Worm (Caenorhabditis elegans) whole organism, L4 larva: ENCODE measurements around the gene upb-1.

Source experiments
- D1046.2 ChIP-seq: fragments of 200-800 bp; sonication (Bioruptor generic); IDR thresholded peaks from 2 replicates; pipeline ENCODE4 v1.3.6; 2022; ENCODE audit warnings: missing genetic modification characterization, missing compliant biosample characterization
- F26F4.8 ChIP-seq: fragments of 200-800 bp; sonication (Bioruptor generic); conservative IDR thresholded peaks from 2 replicates; pipeline ENCODE4 v1.3.6; 2022; ENCODE audit warnings: missing genetic modification characterization, missing compliant biosample characterization
- F49E8.2 ChIP-seq: sonication (generic microtip); optimal IDR thresholded peaks from 2 replicates; lab custom pipeline; 2016; ENCODE audit warnings: missing compliant biosample characterization, mild to moderate bottlenecking, missing genetic modification characterization, borderline replicate concordance
- R02D3.7 ChIP-seq: fragments of 150-350 bp; sonication (generic microtip); optimal IDR thresholded peaks from 3 replicates; lab custom pipeline; 2014; ENCODE audit warnings: missing biosample characterization, missing genetic modification characterization
- T20F7.1 ChIP-seq: fragments of 200-800 bp; sonication (Bioruptor generic); optimal IDR thresholded peaks from 2 replicates; lab custom pipeline; 2018; ENCODE audit warnings: mild to moderate bottlenecking, missing genetic modification characterization, missing compliant biosample characterization
- Y48G9A.11 ChIP-seq: fragments of 200-800 bp; sonication (Bioruptor generic); IDR thresholded peaks from 2 replicates; pipeline ENCODE4 v1.3.6; 2022; ENCODE audit warnings: missing genetic modification reagents, missing genetic modification characterization, missing compliant biosample characterization
- Y75B8A.6 ChIP-seq: fragments of 200-800 bp; sonication (Bioruptor generic); IDR thresholded peaks from 2 replicates; pipeline ENCODE4 v1.3.6; 2022; ENCODE audit warnings: missing genetic modification reagents, missing genetic modification characterization, missing compliant biosample characterization
- aha-1 ChIP-seq: fragments of 150-350 bp; peaks from one replicate; lab custom pipeline; 2014; ENCODE audit warnings: missing biosample characterization, missing genetic modification characterization
- ama-1 ChIP-seq: fragments of 150-350 bp; optimal IDR thresholded peaks from 2 replicates; lab custom pipeline; 2014; ENCODE audit warnings: inconsistent platforms, mixed read lengths
- arid-1 ChIP-seq: fragments of 200-800 bp; sonication (Bioruptor generic); conservative IDR thresholded peaks from 2 replicates; pipeline ENCODE4 v1.3.6; 2022; ENCODE audit warnings: missing genetic modification reagents, missing genetic modification characterization, missing compliant biosample characterization
- ceh-28 ChIP-seq: fragments of 150-350 bp; optimal IDR thresholded peaks from 2 replicates; lab custom pipeline; 2014; ENCODE audit warnings: missing biosample characterization, missing genetic modification reagents, missing genetic modification characterization
- ceh-32 ChIP-seq: sonication (generic microtip); optimal IDR thresholded peaks from 2 replicates; lab custom pipeline; 2016; ENCODE audit warnings: mild to moderate bottlenecking, missing genetic modification characterization, missing compliant biosample characterization; ENCODE audit not compliant: poor library complexity
- ceh-62 ChIP-seq: sonication (generic microtip); optimal IDR thresholded peaks from 2 replicates; lab custom pipeline; 2017; ENCODE audit warnings: missing biosample characterization, missing genetic modification characterization
- ceh-82 ChIP-seq: sonication (generic microtip); optimal IDR thresholded peaks from 2 replicates; lab custom pipeline; 2017; ENCODE audit warnings: missing biosample characterization, missing genetic modification characterization
- cey-2 ChIP-seq: sonication (generic microtip); optimal IDR thresholded peaks from 3 replicates; lab custom pipeline; 2017; ENCODE audit warnings: missing genetic modification characterization, mild to moderate bottlenecking, missing compliant biosample characterization, antibody characterized with exemption, borderline replicate concordance; ENCODE audit not compliant: insufficient read depth
- daf-16 ChIP-seq, 3 experiments: sonication (generic microtip); optimal IDR thresholded peaks; 2 replicates each; lab custom pipeline; 2016 to 2017; ENCODE audit warnings: missing genetic modification characterization in 3 of 3, missing genetic modification reagents in 3 of 3, mild to moderate bottlenecking in 2 of 3, missing compliant biosample characterization in 2 of 3, missing biosample characterization in 1 of 3, moderate library complexity in 1 of 3
- daf-8 ChIP-seq: fragments of 200-800 bp; sonication (Bioruptor generic); IDR thresholded peaks from 2 replicates; pipeline ENCODE4 v1.3.6; 2022; ENCODE audit warnings: missing genetic modification characterization, missing compliant biosample characterization
- dmd-8 ChIP-seq: fragments of 200-800 bp; sonication (Bioruptor generic); IDR thresholded peaks from 2 replicates; pipeline ENCODE4 v1.3.6; 2022; ENCODE audit warnings: missing genetic modification characterization, missing compliant biosample characterization
- egl-27 ChIP-seq: sonication (generic microtip); optimal IDR thresholded peaks from 3 replicates; lab custom pipeline; 2017; ENCODE audit warnings: missing biosample characterization, missing genetic modification reagents, missing genetic modification characterization
- egl-43 ChIP-seq: fragments of 200-800 bp; sonication (Bioruptor generic); IDR thresholded peaks from 2 replicates; pipeline ENCODE4 v1.3.6; 2022; ENCODE audit warnings: missing genetic modification reagents, missing genetic modification characterization, missing compliant biosample characterization
- fos-1 ChIP-seq: fragments of 150-350 bp; optimal IDR thresholded peaks from 2 replicates; lab custom pipeline; 2014; ENCODE audit warnings: missing biosample characterization, missing genetic modification characterization
- gei-8 ChIP-seq: fragments of 200-800 bp; sonication (Bioruptor generic); optimal IDR thresholded peaks from 2 replicates; lab custom pipeline; 2018; ENCODE audit warnings: mild to moderate bottlenecking, missing genetic modification characterization, missing compliant biosample characterization
- hlh-30 ChIP-seq: sonication (generic microtip); optimal IDR thresholded peaks from 2 replicates; lab custom pipeline; 2017; ENCODE audit warnings: antibody characterized with exemption, mild to moderate bottlenecking, missing genetic modification characterization, missing compliant biosample characterization; ENCODE audit not compliant: insufficient read depth
- hmg-1.1 ChIP-seq: fragments of 200-800 bp; sonication (Bioruptor generic); IDR thresholded peaks from 2 replicates; pipeline ENCODE4 v1.3.6; 2022; ENCODE audit warnings: missing genetic modification reagents, missing genetic modification characterization, missing compliant biosample characterization
- jun-1 ChIP-seq: fragments of 150-350 bp; optimal IDR thresholded peaks from 2 replicates; lab custom pipeline; 2014; ENCODE audit warnings: missing biosample characterization, missing genetic modification reagents, missing genetic modification characterization
- lin-13 ChIP-seq: fragments of 150-350 bp; optimal IDR thresholded peaks from 2 replicates; lab custom pipeline; 2014; ENCODE audit warnings: missing biosample characterization, missing genetic modification reagents, missing genetic modification characterization
- lin-39 ChIP-seq: fragments of 150-350 bp; optimal IDR thresholded peaks from 2 replicates; lab custom pipeline; 2014; ENCODE audit warnings: missing biosample characterization, missing genetic modification reagents, missing genetic modification characterization
- lir-3 ChIP-seq: sonication (generic microtip); optimal IDR thresholded peaks from 2 replicates; lab custom pipeline; 2016; ENCODE audit warnings: mild to moderate bottlenecking, missing genetic modification characterization, missing compliant biosample characterization
- lsy-2 ChIP-seq, 2 experiments: fragments of 150-350 bp in 1 of 2; sonication (generic microtip) in 1 of 2; optimal IDR thresholded peaks; 2 replicates each; lab custom pipeline; 2014 to 2017; ENCODE audit warnings: missing biosample characterization in 2 of 2, missing genetic modification characterization in 2 of 2
- mdl-1 ChIP-seq, 2 experiments: fragments of 150-350 bp in 1 of 2; sonication (generic microtip) in 1 of 2; optimal IDR thresholded peaks; 2 replicates each; lab custom pipeline; 2014 to 2017; ENCODE audit warnings: missing biosample characterization in 2 of 2, missing genetic modification characterization in 2 of 2
- mes-2 ChIP-seq: sonication (generic microtip); optimal IDR thresholded peaks from 2 replicates; lab custom pipeline; 2016; ENCODE audit warnings: missing genotype, mild to moderate bottlenecking, missing genetic modification characterization, missing compliant biosample characterization; ENCODE audit not compliant: poor library complexity, severe bottlenecking
- mxl-2 ChIP-seq: fragments of 200-800 bp; sonication (Bioruptor generic); conservative IDR thresholded peaks from 2 replicates; pipeline ENCODE4 v1.3.6; 2022; ENCODE audit warnings: missing genetic modification reagents, missing genetic modification characterization, missing compliant biosample characterization
- nhr-10 ChIP-seq: fragments of 150-350 bp; optimal IDR thresholded peaks from 2 replicates; lab custom pipeline; 2014; ENCODE audit warnings: missing biosample characterization, missing genetic modification characterization
- nhr-102 ChIP-seq: sonication (generic microtip); optimal IDR thresholded peaks from 2 replicates; lab custom pipeline; 2016; ENCODE audit warnings: mild to moderate bottlenecking, missing genetic modification characterization, moderate library complexity, missing compliant biosample characterization
- nhr-111 ChIP-seq: fragments of 200-800 bp; sonication (Bioruptor generic); optimal IDR thresholded peaks from 2 replicates; lab custom pipeline; 2018; ENCODE audit warnings: mild to moderate bottlenecking, missing genetic modification characterization, missing compliant biosample characterization
- nhr-237 ChIP-seq: sonication (generic microtip); optimal IDR thresholded peaks from 2 replicates; lab custom pipeline; 2017; ENCODE audit warnings: missing biosample characterization, missing genetic modification characterization
- nhr-25 ChIP-seq: sonication (generic microtip); optimal IDR thresholded peaks from 2 replicates; lab custom pipeline; 2017; ENCODE audit warnings: missing genetic modification characterization, mild to moderate bottlenecking, missing compliant biosample characterization, antibody characterized with exemption, moderate library complexity, borderline replicate concordance; ENCODE audit not compliant: insufficient read depth
- nhr-6 ChIP-seq: fragments of 150-350 bp; optimal IDR thresholded peaks from 2 replicates; lab custom pipeline; 2014; ENCODE audit warnings: missing biosample characterization, missing genetic modification characterization
- nhr-77 ChIP-seq: fragments of 150-350 bp; optimal IDR thresholded peaks from 2 replicates; lab custom pipeline; 2014; ENCODE audit warnings: missing biosample characterization, missing genetic modification characterization
- sdz-12 ChIP-seq: fragments of 200-800 bp; sonication (Bioruptor generic); optimal IDR thresholded peaks from 2 replicates; lab custom pipeline; 2018; ENCODE audit warnings: mild to moderate bottlenecking, missing genetic modification characterization, missing compliant biosample characterization
- set-16 ChIP-seq: fragments of 200-800 bp; sonication (Bioruptor generic); IDR thresholded peaks from 2 replicates; pipeline ENCODE4 v1.3.6; 2022; ENCODE audit warnings: missing genetic modification reagents, missing genetic modification characterization, missing compliant biosample characterization
- skn-1 ChIP-seq: fragments of 150-350 bp; optimal IDR thresholded peaks from 2 replicates; lab custom pipeline; 2014; ENCODE audit warnings: missing biosample characterization, missing genetic modification characterization
- snpc-4 ChIP-seq: fragments of 150-350 bp; optimal IDR thresholded peaks from 2 replicates; lab custom pipeline; 2014; ENCODE audit warnings: missing biosample characterization, missing genetic modification characterization
- unc-130 ChIP-seq: sonication (generic microtip); optimal IDR thresholded peaks from 2 replicates; lab custom pipeline; 2016; ENCODE audit warnings: missing genetic modification reagents, missing genetic modification characterization, missing compliant biosample characterization
- unc-62 ChIP-seq, 3 experiments: fragments of 150-350 bp in 1 of 3; sonication (generic microtip); optimal IDR thresholded peaks in 2 of 3; peaks in 1 of 3; 1 replicate in 1 of 3; 2 replicates in 2 of 3; lab custom pipeline; 2014 to 2017; ENCODE audit warnings: missing biosample characterization in 3 of 3, missing genetic modification characterization in 3 of 3, missing genetic modification reagents in 3 of 3, missing genotype in 1 of 3
- zag-1 ChIP-seq: fragments of 150-350 bp; optimal IDR thresholded peaks from 2 replicates; lab custom pipeline; 2014; ENCODE audit warnings: missing biosample characterization, missing genetic modification characterization
- ztf-7 ChIP-seq: fragments of 150-350 bp; optimal IDR thresholded peaks from 2 replicates; lab custom pipeline; 2014; ENCODE audit warnings: missing biosample characterization, missing genetic modification characterization

Gene upb-1

DNA sequence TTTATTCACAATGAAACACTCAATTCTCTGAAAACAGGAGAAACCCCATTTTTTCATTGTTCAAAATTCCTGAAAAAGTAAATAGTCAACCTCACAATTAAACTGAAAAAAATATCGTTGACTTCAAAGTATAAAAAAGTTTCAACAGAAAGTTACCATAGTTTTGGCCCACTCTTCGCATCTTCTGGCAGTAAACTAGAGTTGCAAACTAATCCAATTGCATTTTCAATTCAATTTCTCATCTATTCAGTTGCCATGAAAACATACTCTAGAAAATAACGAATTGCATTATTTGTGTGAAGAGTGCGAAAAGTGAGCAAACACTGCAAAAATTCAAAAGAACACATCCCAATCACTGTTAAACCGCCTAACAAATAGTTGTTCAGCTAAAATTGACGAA, 26.2 kb downstream of the upb-1 start, which contains the start of gene F13H8.3:
TSS of gene F13H8.3 (plus strand) at position 301 of the 400 bp plus-strand sequence.
- TF ChIP-seq nhr-102 (tag; lab: Kevin White, UChicago) (no peak), mdl-1 (tag; optimal IDR thresholded peaks at IDR 0.05; lab: Kevin White, UChicago) (no peak), gei-8 (GFP tag; lab: Kevin White, UChicago) (no peak), T20F7.1 (no peak), daf-16 (GFP tag; optimal IDR thresholded peaks at IDR 0.05; lab: Kevin White, UChicago) (no peak), daf-16 (tag; optimal IDR thresholded peaks at IDR 0.05; lab: Kevin White, UChicago) (no peak), sdz-12 (GFP tag; lab: Kevin White, UChicago) (no peak), ceh-62 (tag; lab: Kevin White, UChicago) (no peak), D1046.2 (GFP tag; lab: Robert Waterston, UW) (no peak), mxl-2 (GFP tag; lab: Robert Waterston, UW) (no peak), F49E8.2 (tag; lab: Kevin White, UChicago) (no peak), lin-13 (no peak), unc-130 (GFP tag; lab: Kevin White, UChicago) (no peak), ceh-28 (tag; lab: Kevin White, UChicago) (no peak), set-16 (GFP tag; lab: Robert Waterston, UW) (no peak), ceh-82 (tag; lab: Kevin White, UChicago) (no peak), nhr-6 (tag; lab: Kevin White, UChicago) (no peak), lsy-2 (tag; optimal IDR thresholded peaks at IDR 0.05; lab: Kevin White, UChicago) (no peak), dmd-8 (GFP tag; lab: Robert Waterston, UW) (no peak), egl-27 (tag; lab: Kevin White, UChicago) (no peak), cey-2 (tag; lab: Kevin White, UChicago) (no peak)
- TF ChIP-seq, all 104 proteins: peak for 0

ce11 chrII:6262222-6262621, 27.7 kb downstream of the upb-1 start, which contains the start of gene F13H8.12:
Gene F13H8.12, plus strand, starts transcription at chrII:6262522.
- TF ChIP-seq gei-8 (GFP tag; lab: Kevin White, UChicago) = no peak
- no peak for TF ChIP-seq Y48G9A.11 (GFP tag; lab: Robert Waterston, UW)
- TF ChIP-seq ceh-32 (tag; lab: Kevin White, UChicago) = no peak
- TF ChIP-seq fos-1 = no peak
- TF ChIP-seq R02D3.7 (tag; lab: Kevin White, UChicago) = no peak
- TF ChIP-seq zag-1 (tag; lab: Kevin White, UChicago) = no peak
- TF ChIP-seq set-16 (GFP tag; lab: Robert Waterston, UW) = no peak
- TF ChIP-seq F26F4.8 (GFP tag; lab: Robert Waterston, UW) = no peak
- no peak for TF ChIP-seq nhr-111 (GFP tag; lab: Kevin White, UChicago)
- TF ChIP-seq lin-39 (tag; lab: Kevin White, UChicago) = no peak
- no peak for TF ChIP-seq daf-8
- no peak for TF ChIP-seq egl-43
- no peak for TF ChIP-seq mdl-1 (tag; optimal IDR thresholded peaks at IDR 0.05; lab: Kevin White, UChicago)
- TF ChIP-seq, all 104 proteins: peak for 0

DNA sequence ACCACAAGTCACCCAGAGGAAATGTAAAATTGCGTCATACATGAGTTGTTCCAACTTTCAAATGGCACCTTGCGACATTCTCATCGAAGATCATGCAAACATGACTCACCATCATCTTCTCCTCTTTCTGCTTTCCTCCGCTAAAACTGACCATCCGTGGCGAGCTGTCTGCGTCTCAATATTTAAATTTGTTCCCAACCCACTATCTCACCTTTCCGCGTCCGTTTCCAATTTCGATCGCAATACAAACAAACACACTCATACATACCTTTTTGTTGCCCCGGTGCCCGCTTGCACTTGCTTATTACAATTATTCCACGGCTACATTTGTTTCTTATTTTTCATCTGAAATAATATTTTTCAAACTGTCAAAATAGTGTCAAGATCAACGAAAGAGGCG, 29.2 kb downstream of the upb-1 start, which contains the start of gene nmgp-1:
TSS of gene nmgp-1 (plus strand) at position 174 of the 400 bp plus-strand sequence.
- TF ChIP-seq nhr-237 (tag; lab: Kevin White, UChicago) (no peak), jun-1 (tag; lab: Kevin White, UChicago) (no peak), ztf-7 (tag; lab: Kevin White, UChicago) (no peak), hlh-30 (tag; lab: Kevin White, UChicago) (peak; percentile 1), zag-1 (tag; lab: Kevin White, UChicago) (no peak), nhr-77 (tag; lab: Kevin White, UChicago) (no peak), arid-1 (no peak), nhr-25 (no peak), snpc-4 (tag; lab: Kevin White, UChicago) (no peak), ama-1 (lab: Kevin White, UChicago) (no peak), cey-2 (tag; lab: Kevin White, UChicago) (no peak), Y75B8A.6 (GFP tag; lab: Robert Waterston, UW) (no peak), hmg-1.1 (GFP tag; lab: Robert Waterston, UW) (no peak), skn-1 (tag; lab: Kevin White, UChicago) (no peak), fos-1 (no peak), nhr-10 (no peak), lir-3 (tag; lab: Kevin White, UChicago) (no peak), unc-62 (GFP tag; optimal IDR thresholded peaks at IDR 0.05 in 1 of 2; lab: Kevin White, UChicago) (no peak), unc-62 (tag; optimal IDR thresholded peaks at IDR 0.05; lab: Kevin White, UChicago) (no peak), aha-1 (tag; lab: Kevin White, UChicago) (peak; percentile 76), mes-2 (tag; lab: Kevin White, UChicago) (peak; percentile 42)
